Worm (Caenorhabditis elegans) whole organism, L4/young adult: ENCODE measurements around the gene B0554.4.

Experiments used
- W03F9.2 ChIP-seq: fragments of 150-350 bp; optimal IDR thresholded peaks from 2 replicates; lab custom pipeline; 2014; ENCODE audit warnings: missing biosample characterization, missing genetic modification characterization
- dao-5 ChIP-seq: sonication (generic microtip); optimal IDR thresholded peaks from 2 replicates; lab custom pipeline; 2016; ENCODE audit warnings: missing genotype, missing genetic modification characterization, moderate library complexity, missing compliant biosample characterization
- him-1 ChIP-seq: sonication (generic microtip); optimal IDR thresholded peaks from 2 replicates; lab custom pipeline; 2016; ENCODE audit warnings: missing genotype, missing genetic modification reagents, missing genetic modification characterization, missing compliant biosample characterization

B0554.4 gene

ce11 chrV:450757-451501, 22.0 kb downstream of the B0554.4 start, which contains the start of gene nhr-123:
Gene nhr-123, plus strand, starts transcription at chrV:451451.
- TF ChIP-seq W03F9.2 (tag; lab: Kevin White, UChicago), result no peak
- no peak for TF ChIP-seq dao-5 (tag; lab: Kevin White, UChicago)
- no peak for TF ChIP-seq him-1

- TF ChIP-seq dao-5 (tag; lab: Kevin White, UChicago) (no peak), him-1 (no peak), W03F9.2 (tag; lab: Kevin White, UChicago) (no peak)
These were observed 24.6 kb downstream of the B0554.4 start, which contains the start of gene nhr-98 for ce11 chrV:453569-453968. Gene nhr-98, plus strand, starts transcription at chrV:453869.

- TF ChIP-seq dao-5 (tag; lab: Kevin White, UChicago), result no peak
- no peak for TF ChIP-seq W03F9.2 (tag; lab: Kevin White, UChicago)
- TF ChIP-seq him-1, result no peak
These were observed 28.9 kb downstream of the B0554.4 start for ce11 chrV:457839-458238.

ce11 chrV:459464-459863, 30.5 kb downstream of the B0554.4 start, which contains the start of gene nhr-203:
Gene nhr-203, plus strand, starts transcription at chrV:459795.
- TF ChIP-seq dao-5 (tag; lab: Kevin White, UChicago) (no peak), W03F9.2 (tag; lab: Kevin White, UChicago) (no peak), him-1 (no peak)

- TF ChIP-seq dao-5 (tag; lab: Kevin White, UChicago) (no peak), him-1 (no peak), W03F9.2 (tag; lab: Kevin White, UChicago) (no peak)
These were observed 33.3 kb downstream of the B0554.4 start, which contains the start of gene nhr-202 for ce11 chrV:462263-462662. Gene nhr-202, plus strand, starts transcription at chrV:462588.

- no peak for TF ChIP-seq him-1
- no peak for TF ChIP-seq W03F9.2 (tag; lab: Kevin White, UChicago)
- no peak for TF ChIP-seq dao-5 (tag; lab: Kevin White, UChicago)
These were observed 35.9 kb downstream of the B0554.4 start, which contains the start of gene nhr-201 for ce11 chrV:464800-465199. Gene nhr-201, plus strand, starts transcription at chrV:464828.

- no peak for TF ChIP-seq dao-5 (tag; lab: Kevin White, UChicago)
- TF ChIP-seq W03F9.2 (tag; lab: Kevin White, UChicago), result no peak
- no peak for TF ChIP-seq him-1
These were observed 36.4 kb downstream of the B0554.4 start for ce11 chrV:465355-465754.

- TF ChIP-seq him-1, result no peak
- no peak for TF ChIP-seq W03F9.2 (tag; lab: Kevin White, UChicago)
- no peak for TF ChIP-seq dao-5 (tag; lab: Kevin White, UChicago)
These were observed 38.6 kb downstream of the B0554.4 start for ce11 chrV:467507-467906.

- TF ChIP-seq W03F9.2 (tag; lab: Kevin White, UChicago) (no peak), him-1 (no peak), dao-5 (tag; lab: Kevin White, UChicago) (no peak)
These were observed 39.5 kb downstream of the B0554.4 start, which contains the start of gene srbc-57 for ce11 chrV:468460-468859. Gene srbc-57, minus strand, starts transcription at chrV:468560.

ce11 chrV:472589-472988, 43.6 kb downstream of the B0554.4 start, which contains the start of gene srt-31:
Gene srt-31, plus strand, starts transcription at chrV:472889.
- no peak for TF ChIP-seq him-1
- TF ChIP-seq W03F9.2 (tag; lab: Kevin White, UChicago), result no peak
- no peak for TF ChIP-seq dao-5 (tag; lab: Kevin White, UChicago)

- TF ChIP-seq him-1, result no peak
- no peak for TF ChIP-seq W03F9.2 (tag; lab: Kevin White, UChicago)
- no peak for TF ChIP-seq dao-5 (tag; lab: Kevin White, UChicago)
These were observed 45.6 kb downstream of the B0554.4 start, which contains the start of gene nhr-99 for ce11 chrV:474516-474915. Gene nhr-99, plus strand, starts transcription at chrV:474778.

- no peak for TF ChIP-seq dao-5 (tag; lab: Kevin White, UChicago)
- no peak for TF ChIP-seq W03F9.2 (tag; lab: Kevin White, UChicago)
- no peak for TF ChIP-seq him-1
These were observed 48.8 kb downstream of the B0554.4 start, which contains the start of gene nhr-55 for ce11 chrV:477664-478212. Gene nhr-55, plus strand, starts transcription at chrV:478162.

- no peak for TF ChIP-seq dao-5 (tag; lab: Kevin White, UChicago)
- TF ChIP-seq W03F9.2 (tag; lab: Kevin White, UChicago), result no peak
- TF ChIP-seq him-1, result no peak
These were observed 50.1 kb downstream of the B0554.4 start for ce11 chrV:479046-479445.

- TF ChIP-seq dao-5 (tag; lab: Kevin White, UChicago), result no peak
- no peak for TF ChIP-seq him-1
- TF ChIP-seq W03F9.2 (tag; lab: Kevin White, UChicago), result no peak
These were observed 53.9 kb downstream of the B0554.4 start for ce11 chrV:482860-483259.
